Worm (Caenorhabditis elegans) whole organism, young adult: ENCODE measurements around the gene gad-1.

Experiments used
- B0019.2 ChIP-seq: fragments of 200-800 bp; sonication (Bioruptor generic); conservative IDR thresholded peaks from 2 replicates; pipeline ENCODE4 v1.3.6; 2022; ENCODE audit warnings: missing genetic modification reagents, missing genetic modification characterization, missing compliant biosample characterization
- Y67H2A.10 ChIP-seq: fragments of 200-800 bp; sonication (Bioruptor generic); conservative IDR thresholded peaks from 2 replicates; pipeline ENCODE4 v1.3.6; 2022; ENCODE audit warnings: missing genetic modification reagents, missing genetic modification characterization, missing compliant biosample characterization
- let-607 ChIP-seq, 2 experiments: fragments of 200-800 bp in 1 of 2; sonication (Bioruptor generic) in 1 of 2; sonication (generic microtip) in 1 of 2; optimal IDR thresholded peaks; 2 replicates each; lab custom pipeline; 2016 to 2018; ENCODE audit warnings: mild to moderate bottlenecking in 2 of 2, missing compliant biosample characterization in 2 of 2, missing genetic modification characterization in 2 of 2, moderate library complexity in 2 of 2, missing genotype in 1 of 2
- snpc-3.4 ChIP-seq: sonication (generic microtip); optimal IDR thresholded peaks from 2 replicates; lab custom pipeline; 2017; ENCODE audit warnings: missing genetic modification characterization, mild to moderate bottlenecking, missing compliant biosample characterization, antibody characterized with exemption, moderate library complexity, missing genotype, missing genetic modification reagents
- ztf-18 ChIP-seq: sonication (generic microtip); optimal IDR thresholded peaks from 2 replicates; lab custom pipeline; 2016; ENCODE audit warnings: missing genotype, mild to moderate bottlenecking, missing genetic modification characterization, missing compliant biosample characterization

- TF ChIP-seq let-607 (tag; optimal IDR thresholded peaks at IDR 0.05; lab: Kevin White, UChicago) (peak; percentile 78 to 82), ztf-18 (tag; lab: Kevin White, UChicago) (no peak), snpc-3.4 (no peak), Y67H2A.10 (GFP tag; lab: Robert Waterston, UW) (no peak), B0019.2 (GFP tag; lab: Robert Waterston, UW) (no peak)
These were observed 20.2 kb downstream of the gad-1 start for ce11 chrV:6413057-6413456.
